Worm (Caenorhabditis elegans) whole organism, early embryonic: Measurements from ENCODE around the gene F11D11.22.
"Not testable (repeated sequence)": the region's sequence is repeated elsewhere in the genome, so short reads cannot be mapped to it uniquely, and the experiment has no call there.

ENCODE experiments used
- B0310.2 ChIP-seq: sonication (generic microtip); optimal IDR thresholded peaks from 2 replicates; lab custom pipeline; 2016; ENCODE audit warnings: mild to moderate bottlenecking, missing genetic modification characterization, missing compliant biosample characterization
- aly-1 ChIP-seq: sonication (generic microtip); optimal IDR thresholded peaks from 2 replicates; lab custom pipeline; 2016; ENCODE audit warnings: missing genetic modification characterization, missing compliant biosample characterization
- ama-1 ChIP-seq: fragments of 150-350 bp; optimal IDR thresholded peaks from 2 replicates; lab custom pipeline; 2014
- ceh-13 ChIP-seq: fragments of 200-800 bp; sonication (Bioruptor generic); optimal IDR thresholded peaks from 2 replicates; lab custom pipeline; 2018; ENCODE audit warnings: mild to moderate bottlenecking, missing genetic modification characterization, missing compliant biosample characterization
- ceh-36 ChIP-seq: sonication (generic microtip); optimal IDR thresholded peaks from 2 replicates; lab custom pipeline; 2016; ENCODE audit warnings: missing genetic modification characterization, inconsistent platforms, missing compliant biosample characterization
- ets-7 ChIP-seq: sonication (generic microtip); optimal IDR thresholded peaks from 2 replicates; lab custom pipeline; 2016; ENCODE audit warnings: missing genotype, missing genetic modification characterization, missing compliant biosample characterization
- hmg-4 ChIP-seq: fragments of 200-800 bp; sonication (Bioruptor generic); optimal IDR thresholded peaks from 2 replicates; lab custom pipeline; 2018; ENCODE audit warnings: mild to moderate bottlenecking, missing genetic modification characterization, missing compliant biosample characterization
- hnd-1 ChIP-seq: sonication (generic microtip); optimal IDR thresholded peaks from 2 replicates; lab custom pipeline; 2016; ENCODE audit warnings: missing genetic modification characterization, missing compliant biosample characterization
- scrt-1 ChIP-seq: fragments of 200-800 bp; sonication (Bioruptor generic); IDR thresholded peaks from 2 replicates; pipeline ENCODE4 v1.3.6; 2022; ENCODE audit warnings: missing genetic modification characterization, missing compliant biosample characterization
- sea-1 ChIP-seq: fragments of 200-800 bp; sonication (Bioruptor generic); conservative IDR thresholded peaks from 2 replicates; pipeline ENCODE4 v1.3.6; 2022; ENCODE audit warnings: missing genetic modification characterization, missing compliant biosample characterization
- tbx-11 ChIP-seq: fragments of 200-800 bp; sonication (Bioruptor generic); IDR thresholded peaks from 2 replicates; pipeline ENCODE4 v1.3.6; 2022; ENCODE audit warnings: missing genetic modification characterization, missing compliant biosample characterization
- tbx-37 ChIP-seq: fragments of 200-800 bp; sonication (Bioruptor generic); conservative IDR thresholded peaks from 2 replicates; pipeline ENCODE4 v1.3.6; 2022; ENCODE audit warnings: missing genetic modification reagents, missing genetic modification characterization, missing compliant biosample characterization
- tra-4 ChIP-seq: sonication (generic microtip); optimal IDR thresholded peaks from 2 replicates; lab custom pipeline; 2017; ENCODE audit warnings: missing genetic modification characterization, missing compliant biosample characterization

DNA sequence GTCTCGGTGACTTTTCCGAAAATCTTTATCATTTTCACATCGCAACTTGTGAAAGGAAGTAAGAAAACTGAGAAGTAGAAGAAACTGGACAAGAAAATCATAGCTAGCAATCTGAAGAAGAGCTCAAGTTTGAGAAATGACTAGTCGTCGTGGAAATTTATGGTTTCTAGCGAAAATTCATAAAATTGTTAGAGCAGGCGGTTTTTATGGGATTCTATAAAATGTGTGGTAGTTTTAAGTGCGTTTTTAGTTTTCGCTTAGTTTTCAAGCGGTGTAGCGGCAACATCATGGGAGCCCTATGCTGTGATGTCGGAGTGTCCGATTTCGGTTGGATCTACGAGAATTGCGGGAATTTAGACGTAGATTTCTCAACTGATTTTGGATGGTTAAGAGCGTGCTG is 7.8 kb upstream of the F11D11.22 start, which contains the start of gene clec-254:
- TF ChIP-seq ets-7; tbx-11 (GFP tag; lab: Robert Waterston, UW); hnd-1 (tag; lab: Kevin White, UChicago); B0310.2 (tag; lab: Kevin White, UChicago); scrt-1 (GFP tag; lab: Robert Waterston, UW); ceh-13; ama-1 (lab: Kevin White, UChicago); sea-1; ceh-36 (tag; lab: Kevin White, UChicago); tbx-37 (GFP tag; lab: Robert Waterston, UW); hmg-4 (GFP tag; lab: Kevin White, UChicago); tra-4 (tag; lab: Kevin White, UChicago); aly-1: not testable (repeated sequence)
